Fruit fly (Drosophila melanogaster) whole organism, embryonic: ENCODE measurements around the gene Irk1.
A peak's percentile ranks its signal among the peaks of the same experiment; 100 is the strongest.

Experiments
- B-H2 ChIP-seq: fragments of 200-800 bp; sonication (Bioruptor generic); optimal IDR thresholded peaks from 2 replicates; lab custom pipeline; 2018; ENCODE audit warnings: missing biosample characterization, mild to moderate bottlenecking, missing genetic modification characterization
- CG10267 ChIP-seq: fragments of 200-800 bp; sonication (Bioruptor generic); optimal IDR thresholded peaks from 2 replicates; lab custom pipeline; 2018; ENCODE audit warnings: missing biosample characterization, mild to moderate bottlenecking, missing genetic modification characterization, moderate library complexity
- CG12071 ChIP-seq: fragments of 200-800 bp; sonication (Bioruptor generic); optimal IDR thresholded peaks from 3 replicates; lab custom pipeline; 2018; ENCODE audit warnings: missing biosample characterization, mild to moderate bottlenecking, missing genetic modification characterization
- CG13296 ChIP-seq: fragments of 200-800 bp; sonication (Bioruptor generic); optimal IDR thresholded peaks from 3 replicates; lab custom pipeline; 2018; ENCODE audit warnings: missing biosample characterization, mild to moderate bottlenecking, missing genetic modification characterization
- CG14014 ChIP-seq: fragments of 200-800 bp; sonication (Bioruptor generic); IDR thresholded peaks from 2 replicates; pipeline ENCODE4 v1.3.6; 2022; ENCODE audit warnings: missing biosample characterization, missing genetic modification characterization
- CG15514 ChIP-seq: fragments of 200-800 bp; sonication (Bioruptor generic); optimal IDR thresholded peaks from 3 replicates; lab custom pipeline; 2017; ENCODE audit warnings: missing biosample characterization, missing genetic modification characterization, mild to moderate bottlenecking, moderate library complexity, missing genetic modification reagents
- CG1602 ChIP-seq: fragments of 200-800 bp; sonication (Bioruptor generic); optimal IDR thresholded peaks from 3 replicates; lab custom pipeline; 2016; ENCODE audit warnings: missing biosample characterization, missing genetic modification characterization
- CG16815 ChIP-seq: fragments of 200-800 bp; sonication (Bioruptor generic); optimal IDR thresholded peaks from 3 replicates; lab custom pipeline; 2017; ENCODE audit warnings: missing biosample characterization, mild to moderate bottlenecking, missing genetic modification characterization
- CG18599 ChIP-seq: fragments of 200-800 bp; sonication (Bioruptor generic); optimal IDR thresholded peaks from 3 replicates; lab custom pipeline; 2017; ENCODE audit warnings: missing biosample characterization, missing genetic modification characterization, mild to moderate bottlenecking, moderate library complexity, missing genetic modification reagents
- CG18764 ChIP-seq: fragments of 200-800 bp; sonication (Bioruptor generic); optimal IDR thresholded peaks from 3 replicates; lab custom pipeline; 2016; ENCODE audit warnings: missing biosample characterization, missing genetic modification characterization
- CG2202 ChIP-seq: fragments of 200-800 bp; sonication (Bioruptor generic); optimal IDR thresholded peaks from 2 replicates; lab custom pipeline; 2018; ENCODE audit warnings: missing biosample characterization, mild to moderate bottlenecking, missing genetic modification characterization
- CG2678 ChIP-seq: fragments of 200-800 bp; sonication (Bioruptor generic); optimal IDR thresholded peaks from 3 replicates; lab custom pipeline; 2019; ENCODE audit warnings: missing biosample characterization, mild to moderate bottlenecking, missing genetic modification characterization, moderate library complexity
- CG3407 ChIP-seq: fragments of 200-800 bp; sonication (Bioruptor generic); optimal IDR thresholded peaks from 2 replicates; lab custom pipeline; 2018; ENCODE audit warnings: missing biosample characterization, mild to moderate bottlenecking, missing genetic modification characterization
- CG3847 ChIP-seq: fragments of 200-800 bp; sonication (Bioruptor generic); IDR thresholded peaks from 2 replicates; pipeline ENCODE4 v1.3.6; 2022; ENCODE audit warnings: missing biosample characterization, missing genetic modification characterization
- CG4854 ChIP-seq: fragments of 200-800 bp; sonication (Bioruptor generic); optimal IDR thresholded peaks from 2 replicates; lab custom pipeline; 2016; ENCODE audit warnings: missing biosample characterization, missing genetic modification characterization, inconsistent platforms
- CG6854 ChIP-seq: fragments of 200-800 bp; sonication (Bioruptor generic); optimal IDR thresholded peaks from 3 replicates; lab custom pipeline; 2017; ENCODE audit warnings: missing biosample characterization, mild to moderate bottlenecking, missing genetic modification characterization
- CG8290 ChIP-seq, 3 experiments: fragments of 200-800 bp; sonication (Bioruptor generic); optimal IDR thresholded peaks; 2 replicates each; lab custom pipeline; 2016 to 2019; ENCODE audit warnings: missing biosample characterization in 3 of 3, missing genetic modification characterization in 3 of 3, mild to moderate bottlenecking in 2 of 3, moderate library complexity in 1 of 3
- CG8924 ChIP-seq: fragments of 200-800 bp; optimal IDR thresholded peaks from 3 replicates; lab custom pipeline; 2019; ENCODE audit warnings: missing biosample characterization, mild to moderate bottlenecking, missing genetic modification characterization, moderate library complexity
- CG9727 ChIP-seq: fragments of 200-800 bp; sonication (Bioruptor generic); optimal IDR thresholded peaks from 3 replicates; lab custom pipeline; 2017; ENCODE audit warnings: missing biosample characterization, mild to moderate bottlenecking, missing genetic modification characterization
- CG9876 ChIP-seq: fragments of 200-800 bp; sonication (Bioruptor generic); optimal IDR thresholded peaks from 2 replicates; lab custom pipeline; 2016; ENCODE audit warnings: missing biosample characterization, missing genetic modification characterization
- CHES-1-like ChIP-seq: fragments of 200-800 bp; sonication (Bioruptor generic); optimal IDR thresholded peaks from 2 replicates; lab custom pipeline; 2016; ENCODE audit warnings: missing biosample characterization, missing genetic modification characterization
- CTCF ChIP-seq: fragments of 200-800 bp; sonication (Bioruptor generic); optimal IDR thresholded peaks from 2 replicates; lab custom pipeline; 2017; ENCODE audit warnings: missing biosample characterization, mild to moderate bottlenecking, missing genetic modification characterization, moderate library complexity
- Chrac-16 ChIP-seq: fragments of 200-800 bp; sonication (Bioruptor generic); optimal IDR thresholded peaks from 3 replicates; lab custom pipeline; 2016; ENCODE audit warnings: missing biosample characterization, missing genetic modification characterization
- Dbx ChIP-seq: fragments of 200-800 bp; sonication (Bioruptor generic); IDR thresholded peaks from 3 replicates; pipeline ENCODE4 v1.3.6; 2022; ENCODE audit warnings: missing biosample characterization, missing genetic modification characterization
- Ets97D ChIP-seq: fragments of 200-800 bp; sonication (Bioruptor generic); optimal IDR thresholded peaks from 3 replicates; lab custom pipeline; 2016; ENCODE audit warnings: missing biosample characterization, missing genetic modification characterization
- Fer1 ChIP-seq: fragments of 200-800 bp; sonication (Bioruptor generic); optimal IDR thresholded peaks from 2 replicates; lab custom pipeline; 2017; ENCODE audit warnings: missing biosample characterization, mild to moderate bottlenecking, missing genetic modification characterization
- GATAe ChIP-seq: fragments of 200-800 bp; sonication (Bioruptor generic); conservative IDR thresholded peaks from 2 replicates; pipeline ENCODE4 v1.3.6; 2022; ENCODE audit warnings: missing biosample characterization, missing genetic modification characterization
- Hr3 ChIP-seq: fragments of 200-800 bp; sonication (Bioruptor generic); optimal IDR thresholded peaks from 3 replicates; lab custom pipeline; 2016; ENCODE audit warnings: missing biosample characterization, missing genetic modification characterization
- Sry-δ ChIP-seq: fragments of 200-800 bp; sonication (Bioruptor generic); optimal IDR thresholded peaks from 2 replicates; lab custom pipeline; 2016; ENCODE audit warnings: missing biosample characterization, missing genetic modification characterization
- Vsx1 ChIP-seq: fragments of 200-800 bp; sonication (Bioruptor generic); optimal IDR thresholded peaks from 2 replicates; lab custom pipeline; 2017; ENCODE audit warnings: missing biosample characterization, mild to moderate bottlenecking, missing genetic modification characterization, missing genetic modification reagents
- Xrp1 ChIP-seq: fragments of 200-800 bp; sonication (Bioruptor generic); IDR thresholded peaks from 2 replicates; pipeline ENCODE4 v1.3.6; 2022; ENCODE audit warnings: missing biosample characterization, missing genetic modification characterization
- ara ChIP-seq: fragments of 200-800 bp; sonication (Bioruptor generic); IDR thresholded peaks from 2 replicates; pipeline ENCODE4 v1.3.6; 2022; ENCODE audit warnings: missing biosample characterization, missing genetic modification characterization
- chinmo ChIP-seq: fragments of 200-800 bp; sonication (Bioruptor generic); IDR thresholded peaks from 4 replicates; pipeline ENCODE4 v1.3.6; 2022; ENCODE audit warnings: missing biosample characterization, missing genetic modification characterization; ENCODE audit not compliant: partially characterized antibody
- cwo ChIP-seq: fragments of 200-800 bp; sonication (Bioruptor generic); optimal IDR thresholded peaks from 3 replicates; lab custom pipeline; 2017; ENCODE audit warnings: missing biosample characterization, missing genetic modification characterization, mild to moderate bottlenecking, moderate library complexity, missing genetic modification reagents
- dan ChIP-seq: fragments of 200-800 bp; sonication (Bioruptor generic); IDR thresholded peaks from 2 replicates; pipeline ENCODE4 v1.3.6; 2022; ENCODE audit warnings: missing biosample characterization, missing genetic modification characterization
- gem ChIP-seq: fragments of 200-800 bp; sonication (Bioruptor generic); optimal IDR thresholded peaks from 2 replicates; lab custom pipeline; 2019; ENCODE audit warnings: missing biosample characterization, mild to moderate bottlenecking, missing genetic modification characterization, moderate library complexity
- gsb ChIP-seq: fragments of 200-800 bp; sonication (Bioruptor generic); IDR thresholded peaks from 2 replicates; pipeline ENCODE4 v1.3.6; 2022; ENCODE audit warnings: missing biosample characterization, missing genetic modification characterization
- gsb-n ChIP-seq: fragments of 200-800 bp; sonication (Bioruptor generic); optimal IDR thresholded peaks from 3 replicates; lab custom pipeline; 2018; ENCODE audit warnings: missing biosample characterization, mild to moderate bottlenecking, missing genetic modification characterization
- jigr1 ChIP-seq: fragments of 200-800 bp; sonication (Bioruptor generic); IDR thresholded peaks from 3 replicates; pipeline ENCODE4 v1.3.6; 2022; ENCODE audit warnings: missing biosample characterization, missing genetic modification characterization
- mld ChIP-seq: fragments of 200-800 bp; sonication (Bioruptor generic); IDR thresholded peaks from 3 replicates; pipeline ENCODE4 v1.3.6; 2022; ENCODE audit warnings: missing biosample characterization, missing genetic modification characterization; ENCODE audit not compliant: partially characterized antibody
- nau ChIP-seq: fragments of 200-800 bp; sonication (Bioruptor generic); optimal IDR thresholded peaks from 3 replicates; lab custom pipeline; 2017; ENCODE audit warnings: missing biosample characterization, mild to moderate bottlenecking, missing genetic modification characterization, missing genetic modification reagents
- nerfin-1 ChIP-seq: fragments of 200-800 bp; sonication (Bioruptor generic); optimal IDR thresholded peaks from 3 replicates; lab custom pipeline; 2019; ENCODE audit warnings: missing biosample characterization, mild to moderate bottlenecking, missing genetic modification characterization, moderate library complexity
- p53 ChIP-seq: fragments of 200-800 bp; sonication (Bioruptor generic); optimal IDR thresholded peaks from 2 replicates; lab custom pipeline; 2016; ENCODE audit warnings: missing biosample characterization, missing genetic modification characterization
- ranshi ChIP-seq: fragments of 200-800 bp; sonication (Bioruptor generic); IDR thresholded peaks from 2 replicates; pipeline ENCODE4 v1.3.6; 2022; ENCODE audit warnings: missing biosample characterization, missing genetic modification characterization
- sc ChIP-seq, 3 experiments: fragments of >200 bp in 2 of 3; fragments of 200-800 bp in 1 of 3; sonication (Bioruptor generic) in 1 of 3; optimal IDR thresholded peaks; 2 replicates in 2 of 3; 3 replicates in 1 of 3; lab custom pipeline; 2017; ENCODE audit warnings: mild to moderate bottlenecking in 1 of 3, missing biosample characterization in 1 of 3, missing genetic modification characterization in 1 of 3, missing genetic modification reagents in 1 of 3
- scrt ChIP-seq: fragments of 200-800 bp; sonication (Bioruptor generic); optimal IDR thresholded peaks from 2 replicates; lab custom pipeline; 2018; ENCODE audit warnings: missing biosample characterization, mild to moderate bottlenecking, missing genetic modification characterization, moderate library complexity
- sd ChIP-seq: fragments of 200-800 bp; sonication (Bioruptor generic); optimal IDR thresholded peaks from 3 replicates; lab custom pipeline; 2018; ENCODE audit warnings: missing biosample characterization, mild to moderate bottlenecking, missing genetic modification characterization, moderate library complexity
- sug ChIP-seq: fragments of 200-800 bp; optimal IDR thresholded peaks from 2 replicates; lab custom pipeline; 2019; ENCODE audit warnings: missing biosample characterization, mild to moderate bottlenecking, missing genetic modification characterization, moderate library complexity
- vvl ChIP-seq: fragments of 200-800 bp; sonication (Bioruptor generic); IDR thresholded peaks from 2 replicates; pipeline ENCODE4 v1.3.6; 2022; ENCODE audit warnings: missing biosample characterization, missing genetic modification characterization
- wek ChIP-seq: fragments of 200-800 bp; sonication (Bioruptor generic); optimal IDR thresholded peaks from 3 replicates; lab custom pipeline; 2018; ENCODE audit warnings: missing biosample characterization, mild to moderate bottlenecking, missing genetic modification characterization, moderate library complexity

Gene Irk1

dm6 chr3R:23178052-23178591 lies 10.0 kb downstream of the Irk1 start (continued):
- TF ChIP-seq CG8924 (tag; lab: Kevin White, UChicago) = no peak
- no peak for TF ChIP-seq CG16815 (GFP tag; lab: Kevin White, UChicago)
- no peak for TF ChIP-seq CG13296
- peak; percentile 12 for TF ChIP-seq gem (tag; lab: Kevin White, UChicago)
- no peak for TF ChIP-seq CHES-1-like (GFP tag; lab: Kevin White, UChicago)
- no peak for TF ChIP-seq sug (tag; lab: Kevin White, UChicago)
- TF ChIP-seq sd (tag; lab: Kevin White, UChicago) = peak; percentile 28
- no peak for TF ChIP-seq Dbx
- no peak for TF ChIP-seq B-H2 (GFP tag; lab: Kevin White, UChicago)
- TF ChIP-seq sc (optimal IDR thresholded peaks at IDR 0.05; lab: Kevin White, UChicago) = no peak
- TF ChIP-seq sc (GFP tag; optimal IDR thresholded peaks at IDR 0.05; lab: Kevin White, UChicago) = no peak
- no peak for TF ChIP-seq CG14014 (GFP tag; lab: Robert Waterston, UW)
- no peak for TF ChIP-seq GATAe
- no peak for TF ChIP-seq nau (GFP tag; lab: Kevin White, UChicago)
- TF ChIP-seq CG2202 (tag; lab: Kevin White, UChicago) = no peak
- peak; percentile 37 for TF ChIP-seq cwo (GFP tag; lab: Kevin White, UChicago)
- no peak for TF ChIP-seq Sry-δ (GFP tag; lab: Kevin White, UChicago)
- peak; percentile 49 for TF ChIP-seq CG18599
- TF ChIP-seq CG9727 (GFP tag; lab: Kevin White, UChicago) = no peak
- no peak for TF ChIP-seq dan (GFP tag; lab: Robert Waterston, UW)
- no peak for TF ChIP-seq scrt (GFP tag; lab: Kevin White, UChicago)
- TF ChIP-seq Chrac-16 (GFP tag; lab: Kevin White, UChicago) = no peak
- no peak for TF ChIP-seq CG3847 (GFP tag; lab: Robert Waterston, UW)
- TF ChIP-seq gsb-n (tag; lab: Kevin White, UChicago) = no peak
- TF ChIP-seq ara = no peak
- no peak for TF ChIP-seq CTCF (GFP tag; lab: Kevin White, UChicago)
- TF ChIP-seq CG3407 = no peak
- no peak for TF ChIP-seq Ets97D (GFP tag; lab: Kevin White, UChicago)
- TF ChIP-seq chinmo = 0 out of 4 replicates have a peak, but pooled peaks have one; percentile 37
- no peak for TF ChIP-seq CG1602 (GFP tag; lab: Kevin White, UChicago)
- no peak; the same call in 1 of the 2 replicates for TF ChIP-seq Xrp1 (GFP tag; lab: Robert Waterston, UW)
- TF ChIP-seq CG8290 (GFP tag; optimal IDR thresholded peaks at IDR 0.05; lab: Kevin White, UChicago) = no peak
- peak in 1 of 2 experiments; percentile 42 for TF ChIP-seq CG8290 (tag; optimal IDR thresholded peaks at IDR 0.05; lab: Kevin White, UChicago)
- no peak for TF ChIP-seq jigr1 (GFP tag; lab: Robert Waterston, UW)
- TF ChIP-seq wek (GFP tag; lab: Kevin White, UChicago) = peak; percentile 12
- no peak for TF ChIP-seq CG4854 (GFP tag; lab: Kevin White, UChicago)
- no peak for TF ChIP-seq CG18764
- TF ChIP-seq Hr3 (GFP tag; lab: Kevin White, UChicago) = no peak
- 0 out of 2 replicates have a peak, but pooled peaks have one; percentile 9 for TF ChIP-seq vvl
- TF ChIP-seq CG10267 = no peak
- TF ChIP-seq CG6854 (GFP tag; lab: Kevin White, UChicago) = no peak
- TF ChIP-seq gsb (GFP tag; lab: Robert Waterston, UW) = 0 out of 2 replicates have a peak, but pooled peaks have one; percentile 20
- peak; percentile 37 for TF ChIP-seq CG2678 (tag; lab: Kevin White, UChicago)
- TF ChIP-seq mld = no peak
- peak; percentile 33 for TF ChIP-seq Vsx1 (GFP tag; lab: Kevin White, UChicago)
- peak; percentile 46 for TF ChIP-seq Fer1 (GFP tag; lab: Kevin White, UChicago)
- no peak for TF ChIP-seq p53 (GFP tag; lab: Kevin White, UChicago)
- peak; percentile 5 for TF ChIP-seq CG12071 (GFP tag; lab: Kevin White, UChicago)
- no peak for TF ChIP-seq CG9876
- TF ChIP-seq nerfin-1 (tag; lab: Kevin White, UChicago) = no peak
- no peak for TF ChIP-seq ranshi (GFP tag; lab: Robert Waterston, UW)
- peak; percentile 51 for TF ChIP-seq CG15514 (GFP tag; lab: Kevin White, UChicago)
